Worm (Caenorhabditis elegans) whole organism, L3 larva: ENCODE data around the gene F25E5.8.

Experiments
- ama-1 ChIP-seq: fragments of 150-350 bp; optimal IDR thresholded peaks from 2 replicates; lab custom pipeline; 2018
- ceh-82 ChIP-seq: fragments of 150-350 bp; optimal IDR thresholded peaks from 2 replicates; lab custom pipeline; 2014; ENCODE audit warnings: missing biosample characterization, missing genetic modification characterization
- egl-27 ChIP-seq: sonication (generic microtip); optimal IDR thresholded peaks from 4 replicates; lab custom pipeline; 2017; ENCODE audit warnings: missing biosample characterization, missing genetic modification reagents, missing genetic modification characterization
- elt-2 ChIP-seq: sonication (generic microtip); optimal IDR thresholded peaks from 2 replicates; lab custom pipeline; 2016; ENCODE audit warnings: missing genetic modification reagents, mild to moderate bottlenecking, missing genetic modification characterization, missing compliant biosample characterization
- eor-1 ChIP-seq, 2 experiments: fragments of 150-350 bp; optimal IDR thresholded peaks; 2 replicates each; lab custom pipeline; 2014 to 2018; ENCODE audit warnings: missing biosample characterization in 2 of 2, missing genetic modification characterization in 2 of 2
- lin-15B ChIP-seq: fragments of 150-350 bp; optimal IDR thresholded peaks from 2 replicates; lab custom pipeline; 2014; ENCODE audit warnings: missing biosample characterization, missing genetic modification characterization
- lsy-12 ChIP-seq: sonication (generic microtip); optimal IDR thresholded peaks from 2 replicates; lab custom pipeline; 2016; ENCODE audit warnings: mild to moderate bottlenecking, missing genetic modification characterization, missing compliant biosample characterization
- mdl-1 ChIP-seq: fragments of 150-350 bp; optimal IDR thresholded peaks from 2 replicates; lab custom pipeline; 2014; ENCODE audit warnings: missing biosample characterization, missing genetic modification characterization
- nhr-12 ChIP-seq: fragments of 150-350 bp; optimal IDR thresholded peaks from 2 replicates; lab custom pipeline; 2014; ENCODE audit warnings: missing biosample characterization, missing genetic modification characterization
- nhr-28 ChIP-seq: fragments of 150-350 bp; optimal IDR thresholded peaks from 2 replicates; lab custom pipeline; 2014; ENCODE audit warnings: missing biosample characterization, missing genetic modification characterization
- nhr-77 ChIP-seq: fragments of 150-350 bp; optimal IDR thresholded peaks from 2 replicates; lab custom pipeline; 2014; ENCODE audit warnings: missing biosample characterization, missing genetic modification characterization
- skn-1 ChIP-seq: fragments of 150-350 bp; optimal IDR thresholded peaks from 2 replicates; lab custom pipeline; 2014; ENCODE audit warnings: missing biosample characterization, missing genetic modification characterization
- snpc-4 ChIP-seq: fragments of 150-350 bp; optimal IDR thresholded peaks from 2 replicates; lab custom pipeline; 2014; ENCODE audit warnings: missing biosample characterization, missing genetic modification characterization

ce11 chrV:7449303-7449827, 13.6 kb downstream of the F25E5.8 start, which contains the start of gene try-12:
- TF ChIP-seq skn-1 (tag; lab: Kevin White, UChicago), result no peak
- TF ChIP-seq nhr-28 (tag; lab: Kevin White, UChicago), result no peak
- TF ChIP-seq nhr-12, result no peak
- no peak for TF ChIP-seq ama-1 (lab: Kevin White, UChicago)
- TF ChIP-seq nhr-77, result no peak
- TF ChIP-seq egl-27, result no peak
- TF ChIP-seq snpc-4 (tag; lab: Kevin White, UChicago), result no peak
- TF ChIP-seq ceh-82 (tag; lab: Kevin White, UChicago), result no peak
- TF ChIP-seq lin-15B, result no peak
- TF ChIP-seq eor-1 (tag; optimal IDR thresholded peaks at IDR 0.05; lab: Kevin White, UChicago), result no peak
- no peak for TF ChIP-seq lsy-12
- TF ChIP-seq mdl-1 (tag; lab: Kevin White, UChicago), result no peak
- TF ChIP-seq elt-2 (tag; lab: Kevin White, UChicago), result no peak
